Worm (Caenorhabditis elegans) whole organism, L2 larva: ENCODE measurements around the gene C25F6.1.

Source experiments
- C34F6.9 ChIP-seq: fragments of 150-350 bp; optimal IDR thresholded peaks from 2 replicates; lab custom pipeline; 2014; ENCODE audit warnings: missing biosample characterization, missing genetic modification characterization
- F13H6.1 ChIP-seq: sonication (generic microtip); optimal IDR thresholded peaks from 2 replicates; lab custom pipeline; 2016; ENCODE audit warnings: missing genetic modification characterization, missing compliant biosample characterization
- R02D3.7 ChIP-seq: fragments of 150-350 bp; optimal IDR thresholded peaks from 2 replicates; lab custom pipeline; 2014; ENCODE audit warnings: missing biosample characterization, missing genetic modification characterization
- ama-1 ChIP-seq: fragments of 150-350 bp; optimal IDR thresholded peaks from 2 replicates; lab custom pipeline; 2018; ENCODE audit warnings: inconsistent platforms
- blmp-1 ChIP-seq: sonication (generic microtip); optimal IDR thresholded peaks from 2 replicates; lab custom pipeline; 2017; ENCODE audit warnings: missing genetic modification characterization, mild to moderate bottlenecking, missing compliant biosample characterization, antibody characterized with exemption, moderate library complexity; ENCODE audit not compliant: insufficient read depth
- ceh-82 ChIP-seq: fragments of 150-350 bp; optimal IDR thresholded peaks from 2 replicates; lab custom pipeline; 2014; ENCODE audit warnings: missing biosample characterization, missing genetic modification characterization
- egl-27 ChIP-seq: sonication (generic microtip); optimal IDR thresholded peaks from 3 replicates; lab custom pipeline; 2017; ENCODE audit warnings: missing biosample characterization, missing genetic modification reagents, missing genetic modification characterization
- elt-1 ChIP-seq: fragments of 150-350 bp; optimal IDR thresholded peaks from 2 replicates; lab custom pipeline; 2014; ENCODE audit warnings: missing biosample characterization, missing genetic modification characterization
- elt-3 ChIP-seq: sonication (generic microtip); optimal IDR thresholded peaks from 2 replicates; lab custom pipeline; 2017; ENCODE audit warnings: missing biosample characterization, missing genetic modification characterization
- gmeb-1 ChIP-seq: fragments of 150-350 bp; optimal IDR thresholded peaks from 2 replicates; lab custom pipeline; 2014; ENCODE audit warnings: missing biosample characterization, missing genetic modification characterization
- lin-11 ChIP-seq: fragments of 150-350 bp; sonication (generic microtip); optimal IDR thresholded peaks from 2 replicates; lab custom pipeline; 2014; ENCODE audit warnings: missing biosample characterization, missing genetic modification characterization, inconsistent platforms, mixed read lengths
- lin-13 ChIP-seq: fragments of 150-350 bp; optimal IDR thresholded peaks from 2 replicates; lab custom pipeline; 2014; ENCODE audit warnings: missing biosample characterization, missing genetic modification reagents, missing genetic modification characterization
- mbf-1 ChIP-seq: sonication (generic microtip); optimal IDR thresholded peaks from 2 replicates; lab custom pipeline; 2017; ENCODE audit warnings: missing biosample characterization, missing genetic modification characterization
- mdl-1 ChIP-seq, 2 experiments: fragments of 150-350 bp in 1 of 2; sonication (generic microtip) in 1 of 2; optimal IDR thresholded peaks; 2 replicates each; lab custom pipeline; 2017; ENCODE audit warnings: missing biosample characterization in 2 of 2, missing genetic modification characterization in 2 of 2
- nhr-10 ChIP-seq: sonication (generic microtip); optimal IDR thresholded peaks from 2 replicates; lab custom pipeline; 2017; ENCODE audit warnings: missing biosample characterization, missing genetic modification characterization
- nhr-129 ChIP-seq: fragments of 150-350 bp; optimal IDR thresholded peaks from 2 replicates; lab custom pipeline; 2014; ENCODE audit warnings: missing biosample characterization, missing genetic modification characterization
- nhr-21 ChIP-seq: fragments of 150-350 bp; optimal IDR thresholded peaks from 2 replicates; lab custom pipeline; 2014; ENCODE audit warnings: missing biosample characterization, missing genetic modification characterization
- nhr-23 ChIP-seq: fragments of 150-350 bp; optimal IDR thresholded peaks from 2 replicates; lab custom pipeline; 2014; ENCODE audit warnings: missing biosample characterization, missing genetic modification reagents, missing genetic modification characterization
- nhr-25 ChIP-seq: fragments of 150-350 bp; sonication (generic microtip); optimal IDR thresholded peaks from 3 replicates; lab custom pipeline; 2014; ENCODE audit warnings: missing biosample characterization, missing genetic modification characterization
- nhr-77 ChIP-seq: fragments of 150-350 bp; optimal IDR thresholded peaks from 2 replicates; lab custom pipeline; 2014; ENCODE audit warnings: missing biosample characterization, missing genetic modification characterization
- peb-1 ChIP-seq: fragments of 150-350 bp; optimal IDR thresholded peaks from 2 replicates; lab custom pipeline; 2014; ENCODE audit warnings: missing biosample characterization, missing genetic modification characterization
- sma-9 ChIP-seq, 2 experiments: fragments of 150-350 bp in 1 of 2; sonication (generic microtip) in 1 of 2; optimal IDR thresholded peaks; 2 replicates each; lab custom pipeline; 2014 to 2016; ENCODE audit warnings: missing genetic modification characterization in 2 of 2, mild to moderate bottlenecking in 1 of 2, missing biosample characterization in 1 of 2, missing compliant biosample characterization in 1 of 2, missing genetic modification reagents in 1 of 2, moderate library complexity in 1 of 2
- unc-39 ChIP-seq: fragments of 150-350 bp; optimal IDR thresholded peaks from 2 replicates; lab custom pipeline; 2014; ENCODE audit warnings: missing biosample characterization, missing genetic modification characterization
- unc-55 ChIP-seq: fragments of 150-350 bp; sonication (generic microtip); optimal IDR thresholded peaks from 3 replicates; lab custom pipeline; 2014; ENCODE audit warnings: missing biosample characterization, missing genetic modification reagents, missing genetic modification characterization
- unc-62 ChIP-seq: fragments of 150-350 bp; optimal IDR thresholded peaks from 2 replicates; lab custom pipeline; 2014; ENCODE audit warnings: missing biosample characterization, missing genetic modification reagents, missing genetic modification characterization
- zag-1 ChIP-seq: fragments of 150-350 bp; optimal IDR thresholded peaks from 2 replicates; lab custom pipeline; 2014; ENCODE audit warnings: missing biosample characterization, missing genetic modification characterization
- ztf-11 ChIP-seq: sonication (generic microtip); optimal IDR thresholded peaks from 2 replicates; lab custom pipeline; 2017; ENCODE audit warnings: missing biosample characterization, missing genetic modification characterization

C25F6.1 gene

DNA sequence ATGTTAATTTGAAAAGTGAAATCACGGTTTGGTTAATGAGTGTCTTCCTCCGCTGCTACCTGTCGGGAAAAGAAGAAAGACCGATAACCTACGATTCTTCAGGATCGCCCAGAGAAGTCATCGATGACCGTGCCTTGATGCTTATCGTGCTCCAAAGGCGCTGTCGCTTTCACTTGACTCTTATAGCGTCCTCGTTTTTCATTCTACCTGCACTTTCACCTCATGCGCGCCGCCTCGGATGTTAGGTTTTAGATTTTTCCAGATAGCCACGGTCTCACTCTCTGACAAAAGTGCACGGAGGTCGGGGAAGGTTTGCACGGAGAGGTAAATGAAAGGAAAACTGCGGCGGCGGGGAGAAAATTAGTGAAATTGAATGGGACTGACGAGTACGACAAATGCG is 2.6 kb downstream of the C25F6.1 start:
- TF ChIP-seq blmp-1 (tag; lab: Kevin White, UChicago) (peak; percentile 42), nhr-21 (tag; lab: Kevin White, UChicago) (no peak), mdl-1 (tag; optimal IDR thresholded peaks at IDR 0.05; lab: Kevin White, UChicago) (no peak), elt-3 (tag; lab: Kevin White, UChicago) (no peak), elt-1 (peak; percentile 14), unc-62 (GFP tag; lab: Kevin White, UChicago) (no peak), gmeb-1 (tag; lab: Kevin White, UChicago) (no peak), unc-39 (tag; lab: Kevin White, UChicago) (no peak), lin-11 (tag; lab: Kevin White, UChicago) (no peak), R02D3.7 (tag; lab: Kevin White, UChicago) (no peak), sma-9 (GFP tag; optimal IDR thresholded peaks at IDR 0.05; lab: Kevin White, UChicago) (no peak), sma-9 (tag; optimal IDR thresholded peaks at IDR 0.05; lab: Kevin White, UChicago) (no peak)

DNA sequence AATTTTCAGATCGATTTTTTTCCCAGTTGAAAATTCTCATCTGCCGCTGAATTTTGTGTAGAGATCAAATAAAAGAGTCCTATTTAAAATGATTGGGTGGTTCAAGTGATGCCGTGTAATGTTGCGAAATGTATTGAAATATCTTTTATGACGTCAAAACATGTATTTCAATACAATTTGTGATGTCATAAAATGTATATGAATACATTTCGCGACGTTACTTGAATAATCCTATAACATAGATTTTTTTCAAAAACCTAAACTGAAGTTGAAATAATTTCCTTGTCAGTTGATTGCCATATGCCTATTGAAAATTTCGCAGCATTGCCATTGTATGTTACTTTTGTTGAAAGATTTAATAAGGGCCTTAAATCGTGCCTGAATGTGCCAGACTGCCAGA is 3.3 kb downstream of the C25F6.1 start, which contains the start of gene F55D1.1:
Gene F55D1.1, plus strand, starts transcription at position 301 of the 400 bp plus-strand sequence.
- TF ChIP-seq egl-27 (tag; lab: Kevin White, UChicago) (no peak), sma-9 (GFP tag; optimal IDR thresholded peaks at IDR 0.05; lab: Kevin White, UChicago) (no peak), sma-9 (tag; optimal IDR thresholded peaks at IDR 0.05; lab: Kevin White, UChicago) (no peak), nhr-77 (tag; lab: Kevin White, UChicago) (no peak)

DNA sequence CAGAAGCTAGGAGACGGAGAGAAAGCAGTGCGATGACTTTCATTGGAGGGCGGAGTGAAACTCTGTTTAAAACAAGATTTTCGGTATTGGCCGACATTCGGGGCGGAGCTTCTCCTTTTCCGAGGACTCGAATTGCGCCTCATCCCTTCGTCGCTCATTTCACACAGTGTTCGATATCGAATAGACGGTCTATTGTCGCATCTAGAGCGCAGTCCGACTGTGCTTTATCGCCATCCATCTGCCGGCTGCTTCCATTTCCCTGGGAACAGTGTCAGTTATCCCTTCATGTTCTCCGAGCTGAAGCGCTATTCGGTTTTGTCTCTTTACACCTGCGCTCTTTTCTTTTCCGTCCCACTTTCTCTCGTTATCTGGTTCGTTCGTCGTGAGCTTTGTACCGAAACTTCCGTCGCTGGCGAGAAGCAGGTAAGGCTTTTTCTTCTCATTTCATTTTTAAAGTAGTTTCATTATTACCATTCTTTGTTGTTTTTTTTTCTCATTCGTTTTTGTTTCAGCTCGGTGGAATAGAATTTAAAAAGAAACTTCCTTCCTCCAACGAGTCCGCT is 6.6 kb downstream of the C25F6.1 start, which contains the start of the genes bus-8A and bus-8B:
Gene bus-8A, plus strand, starts transcription at position 96 of the 563 bp plus-strand sequence.
Gene bus-8B, plus strand, starts transcription at position 513 of the 563 bp plus-strand sequence.
- TF ChIP-seq nhr-23 (tag; lab: Kevin White, UChicago) (no peak), egl-27 (tag; lab: Kevin White, UChicago) (no peak), mdl-1 (tag; optimal IDR thresholded peaks at IDR 0.05; lab: Kevin White, UChicago) (no peak), sma-9 (GFP tag; optimal IDR thresholded peaks at IDR 0.05; lab: Kevin White, UChicago) (no peak), sma-9 (tag; optimal IDR thresholded peaks at IDR 0.05; lab: Kevin White, UChicago) (no peak), nhr-25 (tag; lab: Kevin White, UChicago) (no peak), nhr-129 (tag; lab: Kevin White, UChicago) (no peak), ama-1 (lab: Kevin White, UChicago) (no peak), blmp-1 (tag; lab: Kevin White, UChicago) (no peak)

DNA sequence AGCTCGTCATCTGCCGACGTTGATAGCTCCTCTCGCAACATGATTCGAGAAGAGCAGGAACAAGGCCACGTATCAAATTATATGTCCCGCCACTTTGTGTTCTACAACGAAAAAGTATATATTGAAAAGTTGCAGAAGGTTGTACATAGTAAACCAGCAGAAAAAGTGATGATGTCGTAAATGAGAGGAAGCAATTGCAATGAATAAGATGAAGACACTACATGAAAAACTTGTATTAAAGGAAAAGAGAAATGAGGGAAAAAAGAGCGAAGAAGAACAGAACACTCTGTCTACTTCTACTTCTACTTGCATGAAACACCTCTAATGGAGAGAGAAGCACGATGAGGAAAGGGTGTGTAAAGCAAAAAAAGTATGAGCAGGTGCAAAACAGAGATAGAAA is 18.9 kb downstream of the C25F6.1 start, which contains the start of gene T23F2.2:
Gene T23F2.2, minus strand, starts transcription at position 101 of the 400 bp plus-strand sequence.
- TF ChIP-seq unc-55 (GFP tag; lab: Kevin White, UChicago) (peak; percentile 42), mbf-1 (no peak)

DNA sequence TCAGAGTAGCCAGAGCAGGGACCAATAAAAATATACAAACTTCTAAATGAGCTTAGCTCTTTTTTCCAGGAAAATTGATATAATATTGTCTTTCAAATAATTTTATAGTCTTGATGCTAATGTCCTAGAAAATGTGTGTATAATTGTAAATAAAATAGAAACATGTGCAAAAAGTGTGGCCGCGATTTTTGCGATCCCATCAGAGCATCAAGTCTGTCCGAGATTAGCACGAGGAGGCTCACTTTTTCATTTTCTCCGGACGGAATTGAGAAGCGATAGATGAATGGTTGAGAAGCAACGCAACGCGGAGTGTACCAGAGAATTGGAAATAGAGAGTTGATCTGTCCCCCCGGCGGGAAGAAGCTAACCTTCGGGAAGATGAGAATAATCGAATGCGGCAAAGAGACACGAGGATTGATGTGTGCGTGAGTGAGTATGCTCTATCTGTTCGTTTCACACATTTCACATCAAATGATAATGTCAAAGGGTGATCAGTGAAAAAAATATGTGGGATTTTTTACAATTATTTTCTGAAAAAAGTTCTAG is 20.2 kb downstream of the C25F6.1 start:
- TF ChIP-seq nhr-10 (tag; lab: Kevin White, UChicago): no peak
- no peak for TF ChIP-seq ztf-11 (tag; lab: Kevin White, UChicago)
- TF ChIP-seq gmeb-1 (tag; lab: Kevin White, UChicago): no peak
- TF ChIP-seq nhr-25 (tag; lab: Kevin White, UChicago): no peak
- TF ChIP-seq unc-39 (tag; lab: Kevin White, UChicago): no peak
- TF ChIP-seq lin-11 (tag; lab: Kevin White, UChicago): no peak
- TF ChIP-seq F13H6.1 (tag; lab: Kevin White, UChicago): peak; percentile 29
- peak; percentile 30 for TF ChIP-seq lin-13
- peak; percentile 37 for TF ChIP-seq nhr-129 (tag; lab: Kevin White, UChicago)
- TF ChIP-seq ceh-82 (tag; lab: Kevin White, UChicago): no peak
- TF ChIP-seq zag-1: no peak
- TF ChIP-seq peb-1 (tag; lab: Kevin White, UChicago): no peak
- TF ChIP-seq sma-9 (GFP tag; optimal IDR thresholded peaks at IDR 0.05; lab: Kevin White, UChicago): peak; percentile 29
- no peak for TF ChIP-seq sma-9 (tag; optimal IDR thresholded peaks at IDR 0.05; lab: Kevin White, UChicago)
- TF ChIP-seq, all 48 proteins: peak for 4

DNA sequence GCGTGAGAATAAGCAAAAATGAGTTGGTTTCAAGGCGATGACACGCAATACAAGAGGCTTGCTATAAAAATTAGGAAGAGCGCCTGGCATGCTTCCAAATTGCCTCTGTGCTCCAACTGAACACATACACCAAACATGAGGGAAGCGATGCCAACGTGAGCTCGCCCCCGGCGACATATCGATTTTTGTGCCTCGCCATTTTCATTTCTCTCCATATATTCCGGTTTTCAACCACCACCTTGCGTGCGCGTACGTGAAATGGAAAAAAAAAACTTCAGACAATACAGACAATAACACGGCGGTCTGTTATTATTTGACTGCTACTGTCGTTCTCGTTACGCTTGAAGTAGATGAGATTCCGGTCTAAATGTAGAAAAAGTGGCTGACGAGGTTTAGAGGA is 21.6 kb downstream of the C25F6.1 start:
- TF ChIP-seq lin-13: no peak
- peak; percentile 2 for TF ChIP-seq C34F6.9
- no peak for TF ChIP-seq nhr-25 (tag; lab: Kevin White, UChicago)
